Worm (Caenorhabditis elegans): ENCODE measurements around the gene Y38H6C.21.

Y38H6C.21 gene

DNA sequence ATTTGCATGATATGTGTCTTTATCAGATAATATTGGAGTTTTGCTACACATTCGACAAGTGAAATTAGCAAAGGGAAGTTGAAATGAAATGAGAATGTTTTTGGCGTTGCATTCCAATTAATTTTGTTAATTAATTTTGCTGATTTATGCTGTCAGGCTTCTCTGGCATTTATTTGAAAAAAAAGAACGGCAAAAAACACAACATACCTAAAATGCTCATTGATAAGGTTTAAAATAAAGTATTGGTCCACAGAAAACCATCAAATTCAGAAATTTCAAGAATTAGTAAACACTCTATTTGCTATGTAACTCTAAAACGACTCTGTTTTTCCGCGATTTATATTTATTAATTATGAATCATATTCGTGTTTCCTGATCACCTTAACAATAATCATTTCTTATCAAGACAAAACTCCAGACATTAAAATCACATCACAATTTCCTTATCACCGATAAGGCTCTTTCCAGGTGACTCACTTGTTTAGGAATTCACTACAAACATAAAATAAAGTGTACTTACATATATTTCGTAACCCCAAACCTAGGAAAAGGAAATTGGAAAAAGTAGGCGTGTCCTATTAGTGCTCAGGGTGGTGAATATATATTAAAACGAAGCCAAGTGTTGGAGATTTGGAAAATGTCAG lies 29.1 kb downstream of the Y38H6C.21 start, which contains the start of the genes srh-166 and Y38H6C.24:
Gene srh-166, minus strand, starts transcription at position 51 of the 644 bp plus-strand sequence.
Gene Y38H6C.24, plus strand, starts transcription at position 620 of the 644 bp plus-strand sequence.
- TF ChIP-seq ceh-82 (tag; optimal IDR thresholded peaks at IDR 0.05) (no peak), sma-3 (GFP tag; optimal IDR thresholded peaks at IDR 0.05) (no peak), ZK546.5 (tag; optimal IDR thresholded peaks at IDR 0.05) (no peak), nhr-12 (tag; optimal IDR thresholded peaks at IDR 0.05) (no peak), sem-4 (tag; optimal IDR thresholded peaks at IDR 0.05) (no peak), mbf-1 (tag; optimal IDR thresholded peaks at IDR 0.05) (no peak), nhr-77 (tag; optimal IDR thresholded peaks at IDR 0.05) (no peak), gmeb-1 (tag; optimal IDR thresholded peaks at IDR 0.05) (peak; percentile 17), fos-1 (tag; optimal IDR thresholded peaks at IDR 0.05) (peak; percentile 98), unc-55 (GFP tag; optimal IDR thresholded peaks at IDR 0.05) (no peak), nhr-10 (tag; optimal IDR thresholded peaks at IDR 0.05) (no peak), sma-9 (GFP tag; optimal IDR thresholded peaks at IDR 0.05) (peak; percentile 64), sma-9 (tag; optimal IDR thresholded peaks at IDR 0.05) (no peak), unc-62 (GFP tag; optimal IDR thresholded peaks at IDR 0.05) (no peak)

DNA sequence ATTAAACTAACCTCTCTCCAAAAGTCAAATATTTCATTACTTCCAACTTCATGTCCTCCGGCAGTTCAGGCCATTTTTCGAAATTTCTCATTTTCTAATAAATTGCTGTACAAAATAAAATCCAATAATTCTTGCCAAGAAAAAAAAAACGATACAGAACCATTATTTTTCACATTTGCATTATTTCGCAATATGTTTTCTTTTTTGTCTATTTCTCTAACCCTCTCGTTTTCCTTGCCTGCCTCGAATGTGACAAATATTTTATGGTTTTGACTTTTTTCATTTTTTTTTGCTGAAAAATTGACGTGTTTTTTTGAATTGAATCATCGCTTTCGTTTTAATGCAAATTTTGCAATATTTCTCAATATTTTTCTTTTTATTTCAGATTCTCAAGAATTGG lies 32.8 kb downstream of the Y38H6C.21 start, which contains the start of the genes Y38H6C.9 and fbxa-150:
Gene Y38H6C.9, minus strand, starts transcription at position 52 of the 400 bp plus-strand sequence.
Gene fbxa-150, plus strand, starts transcription at position 380 of the 400 bp plus-strand sequence.
- TF ChIP-seq nhr-77 (tag; optimal IDR thresholded peaks at IDR 0.05) (no peak), C34F6.9 (tag; optimal IDR thresholded peaks at IDR 0.05) (peak; percentile 75), Y55F3AM.14 (GFP tag; optimal IDR thresholded peaks at IDR 0.05) (no peak), unc-55 (GFP tag; optimal IDR thresholded peaks at IDR 0.05) (peak; percentile 65), lsy-2 (tag; optimal IDR thresholded peaks at IDR 0.05) (no peak), mab-5 (tag; optimal IDR thresholded peaks at IDR 0.05) (no peak), fos-1 (tag; optimal IDR thresholded peaks at IDR 0.05) (peak; percentile 23), nhr-237 (tag; optimal IDR thresholded peaks at IDR 0.05) (no peak), snpc-4 (tag; optimal IDR thresholded peaks at IDR 0.05) (no peak)

DNA sequence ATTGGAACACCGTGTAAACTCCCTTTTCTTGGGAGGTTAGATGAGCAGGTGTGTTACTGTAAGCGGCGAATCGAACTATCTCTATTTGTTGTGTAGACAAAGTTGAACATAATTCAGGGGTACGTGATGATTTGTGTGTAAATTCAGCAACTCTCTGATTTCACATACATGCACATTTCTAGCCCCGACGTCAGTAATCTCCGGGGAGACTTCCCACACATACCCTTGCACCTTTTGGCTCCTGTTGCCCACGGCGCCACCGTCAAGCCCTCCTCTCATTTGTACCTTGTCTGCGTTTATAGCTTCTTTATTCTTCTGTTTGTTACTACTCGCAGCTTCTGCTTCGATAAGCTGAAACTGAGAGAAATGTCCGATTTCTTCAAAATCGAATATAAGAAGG lies 36.1 kb downstream of the Y38H6C.21 start, which contains the start of gene Y38H6C.25:
Gene Y38H6C.25, plus strand, starts transcription at position 301 of the 400 bp plus-strand sequence.
- TF ChIP-seq nhr-77 (tag; optimal IDR thresholded peaks at IDR 0.05) (no peak), unc-55 (GFP tag; optimal IDR thresholded peaks at IDR 0.05) (no peak), sma-3 (GFP tag; optimal IDR thresholded peaks at IDR 0.05) (no peak), nhr-25 (tag; optimal IDR thresholded peaks at IDR 0.05) (no peak), mbf-1 (tag; optimal IDR thresholded peaks at IDR 0.05) (no peak), sma-9 (GFP tag; optimal IDR thresholded peaks at IDR 0.05) (no peak), sma-9 (tag; optimal IDR thresholded peaks at IDR 0.05) (no peak), zag-1 (tag; optimal IDR thresholded peaks at IDR 0.05) (no peak), nhr-237 (tag; optimal IDR thresholded peaks at IDR 0.05) (no peak), ceh-16 (tag; optimal IDR thresholded peaks at IDR 0.05) (no peak), crh-2 (tag; optimal IDR thresholded peaks at IDR 0.05) (no peak), alr-1 (tag; optimal IDR thresholded peaks at IDR 0.05) (no peak), nhr-6 (tag; optimal IDR thresholded peaks at IDR 0.05) (no peak), C34F6.9 (tag; optimal IDR thresholded peaks at IDR 0.05) (no peak), unc-62 (GFP tag; optimal IDR thresholded peaks at IDR 0.05) (no peak), gmeb-1 (tag; optimal IDR thresholded peaks at IDR 0.05) (no peak), lsy-2 (tag; optimal IDR thresholded peaks at IDR 0.05) (no peak)

DNA sequence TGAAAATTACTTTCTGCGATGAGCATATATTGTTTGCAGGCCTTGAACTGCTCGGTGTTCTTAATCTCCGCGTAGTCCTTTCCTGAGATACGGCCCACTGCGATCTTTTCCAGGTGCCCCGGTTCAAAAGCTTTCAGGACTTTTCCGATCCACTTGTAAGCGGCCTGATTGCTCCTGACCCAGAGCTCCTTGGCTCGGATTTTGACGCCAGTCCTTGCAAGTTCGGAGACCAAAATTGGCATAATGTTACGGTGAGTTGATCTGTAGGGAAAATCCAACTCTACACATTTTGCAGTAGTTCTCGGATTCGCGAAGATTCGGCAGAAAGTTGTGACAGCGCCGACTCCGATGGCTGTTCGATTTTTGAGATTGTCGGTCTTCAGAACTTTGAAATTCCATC lies 38.1 kb downstream of the Y38H6C.21 start:
- TF ChIP-seq crh-2 (tag; optimal IDR thresholded peaks at IDR 0.05) (no peak), unc-62 (GFP tag; optimal IDR thresholded peaks at IDR 0.05) (no peak), nhr-6 (tag; optimal IDR thresholded peaks at IDR 0.05) (no peak), mab-5 (tag; optimal IDR thresholded peaks at IDR 0.05) (no peak), blmp-1 (tag; optimal IDR thresholded peaks at IDR 0.05; ENCODE audit: insufficient read depth) (no peak), dmd-4 (tag; optimal IDR thresholded peaks at IDR 0.05) (no peak), C34F6.9 (tag; optimal IDR thresholded peaks at IDR 0.05) (no peak), sma-3 (GFP tag; optimal IDR thresholded peaks at IDR 0.05) (no peak), elt-3 (tag; optimal IDR thresholded peaks at IDR 0.05) (no peak), unc-55 (GFP tag; optimal IDR thresholded peaks at IDR 0.05) (no peak), zag-1 (tag; optimal IDR thresholded peaks at IDR 0.05) (no peak), egl-27 (tag; optimal IDR thresholded peaks at IDR 0.05) (no peak), Y55F3AM.14 (GFP tag; optimal IDR thresholded peaks at IDR 0.05) (no peak), ztf-4 (tag; optimal IDR thresholded peaks at IDR 0.05) (no peak), nhr-11 (tag; optimal IDR thresholded peaks at IDR 0.05) (no peak), ztf-11 (tag; optimal IDR thresholded peaks at IDR 0.05) (no peak)

All from whole organism, L2 larva.